Worm (Caenorhabditis elegans) whole organism, L4 larva: Measurements from ENCODE around the gene ncr-1.

Experiments
- D1046.2 ChIP-seq: fragments of 200-800 bp; sonication (Bioruptor generic); IDR thresholded peaks from 2 replicates; pipeline ENCODE4 v1.3.6; 2022; ENCODE audit warnings: missing genetic modification characterization, missing compliant biosample characterization
- F10B5.3 ChIP-seq: sonication (generic microtip); optimal IDR thresholded peaks from 2 replicates; lab custom pipeline; 2016; ENCODE audit warnings: mild to moderate bottlenecking, missing genetic modification characterization, missing compliant biosample characterization
- F26F4.8 ChIP-seq: fragments of 200-800 bp; sonication (Bioruptor generic); conservative IDR thresholded peaks from 2 replicates; pipeline ENCODE4 v1.3.6; 2022; ENCODE audit warnings: missing genetic modification characterization, missing compliant biosample characterization
- F44E2.7 ChIP-seq: fragments of 200-800 bp; sonication (Bioruptor generic); IDR thresholded peaks from 2 replicates; pipeline ENCODE4 v2.1.2; 2022; ENCODE audit warnings: missing genetic modification characterization, missing compliant biosample characterization
- T20F7.1 ChIP-seq: fragments of 200-800 bp; sonication (Bioruptor generic); optimal IDR thresholded peaks from 2 replicates; lab custom pipeline; 2018; ENCODE audit warnings: mild to moderate bottlenecking, missing genetic modification characterization, missing compliant biosample characterization
- Y48G9A.11 ChIP-seq: fragments of 200-800 bp; sonication (Bioruptor generic); IDR thresholded peaks from 2 replicates; pipeline ENCODE4 v1.3.6; 2022; ENCODE audit warnings: missing genetic modification reagents, missing genetic modification characterization, missing compliant biosample characterization
- Y75B8A.6 ChIP-seq: fragments of 200-800 bp; sonication (Bioruptor generic); IDR thresholded peaks from 2 replicates; pipeline ENCODE4 v1.3.6; 2022; ENCODE audit warnings: missing genetic modification reagents, missing genetic modification characterization, missing compliant biosample characterization
- ZK337.2 ChIP-seq: fragments of 200-800 bp; sonication (Bioruptor generic); IDR thresholded peaks from 2 replicates; pipeline ENCODE4 v1.3.6; 2022; ENCODE audit warnings: missing genetic modification reagents, missing genetic modification characterization, missing compliant biosample characterization
- ama-1 ChIP-seq: fragments of 150-350 bp; optimal IDR thresholded peaks from 2 replicates; lab custom pipeline; 2014; ENCODE audit warnings: inconsistent platforms, mixed read lengths
- arid-1 ChIP-seq: fragments of 200-800 bp; sonication (Bioruptor generic); conservative IDR thresholded peaks from 2 replicates; pipeline ENCODE4 v1.3.6; 2022; ENCODE audit warnings: missing genetic modification reagents, missing genetic modification characterization, missing compliant biosample characterization
- ceh-44 ChIP-seq: fragments of 200-800 bp; sonication (Bioruptor generic); IDR thresholded peaks from 2 replicates; pipeline ENCODE4 v1.3.6; 2022; ENCODE audit warnings: missing genetic modification reagents, missing genetic modification characterization, missing compliant biosample characterization
- cey-2 ChIP-seq: sonication (generic microtip); optimal IDR thresholded peaks from 3 replicates; lab custom pipeline; 2017; ENCODE audit warnings: missing genetic modification characterization, mild to moderate bottlenecking, missing compliant biosample characterization, antibody characterized with exemption, borderline replicate concordance; ENCODE audit not compliant: insufficient read depth
- daf-16 ChIP-seq, 3 experiments: sonication (generic microtip); optimal IDR thresholded peaks; 2 replicates each; lab custom pipeline; 2016 to 2017; ENCODE audit warnings: missing genetic modification characterization in 3 of 3, missing genetic modification reagents in 3 of 3, mild to moderate bottlenecking in 2 of 3, missing compliant biosample characterization in 2 of 3, missing biosample characterization in 1 of 3, moderate library complexity in 1 of 3
- daf-19 ChIP-seq: fragments of 200-800 bp; sonication (Bioruptor generic); conservative IDR thresholded peaks from 2 replicates; pipeline ENCODE4 v1.3.6; 2022; ENCODE audit warnings: missing genetic modification characterization, missing compliant biosample characterization
- dmd-6 ChIP-seq: fragments of 200-800 bp; sonication (Bioruptor generic); IDR thresholded peaks from 2 replicates; pipeline ENCODE4 v1.3.6; 2022; ENCODE audit warnings: missing genetic modification reagents, missing genetic modification characterization, missing compliant biosample characterization
- dmd-8 ChIP-seq: fragments of 200-800 bp; sonication (Bioruptor generic); IDR thresholded peaks from 2 replicates; pipeline ENCODE4 v1.3.6; 2022; ENCODE audit warnings: missing genetic modification characterization, missing compliant biosample characterization
- duxl-1 ChIP-seq: sonication (generic microtip); optimal IDR thresholded peaks from 2 replicates; lab custom pipeline; 2016; ENCODE audit warnings: mild to moderate bottlenecking, missing genetic modification characterization, moderate library complexity, missing compliant biosample characterization; ENCODE audit not compliant: poor library complexity
- egl-43 ChIP-seq: fragments of 200-800 bp; sonication (Bioruptor generic); IDR thresholded peaks from 2 replicates; pipeline ENCODE4 v1.3.6; 2022; ENCODE audit warnings: missing genetic modification reagents, missing genetic modification characterization, missing compliant biosample characterization
- gei-8 ChIP-seq: fragments of 200-800 bp; sonication (Bioruptor generic); optimal IDR thresholded peaks from 2 replicates; lab custom pipeline; 2018; ENCODE audit warnings: mild to moderate bottlenecking, missing genetic modification characterization, missing compliant biosample characterization
- lim-7 ChIP-seq: fragments of 200-800 bp; sonication (Bioruptor generic); IDR thresholded peaks from 2 replicates; pipeline ENCODE4 v1.3.6; 2022; ENCODE audit warnings: missing genetic modification characterization, missing compliant biosample characterization
- lin-1 ChIP-seq: fragments of 200-800 bp; sonication (Bioruptor generic); IDR thresholded peaks from 2 replicates; pipeline ENCODE4 v1.3.6; 2022; ENCODE audit warnings: missing genetic modification reagents, missing genetic modification characterization, missing compliant biosample characterization
- lin-38 ChIP-seq: fragments of 200-800 bp; sonication (Bioruptor generic); IDR thresholded peaks from 2 replicates; pipeline ENCODE4 v1.3.6; 2022; ENCODE audit warnings: missing genetic modification reagents, missing genetic modification characterization, missing compliant biosample characterization
- madf-5 ChIP-seq, 2 experiments: fragments of 200-800 bp; sonication (Bioruptor generic); IDR thresholded peaks; 2 replicates each; pipeline ENCODE4 v1.3.6; 2022; ENCODE audit warnings: missing compliant biosample characterization in 2 of 2, missing genetic modification characterization in 2 of 2
- madf-9 ChIP-seq: fragments of 200-800 bp; sonication (Bioruptor generic); conservative IDR thresholded peaks from 2 replicates; pipeline ENCODE4 v1.3.6; 2022; ENCODE audit warnings: missing genetic modification reagents, missing genetic modification characterization, missing compliant biosample characterization
- mdl-1 ChIP-seq, 2 experiments: fragments of 150-350 bp in 1 of 2; sonication (generic microtip) in 1 of 2; optimal IDR thresholded peaks; 2 replicates each; lab custom pipeline; 2014 to 2017; ENCODE audit warnings: missing biosample characterization in 2 of 2, missing genetic modification characterization in 2 of 2
- mxl-3 ChIP-seq: fragments of 200-800 bp; sonication (Bioruptor generic); optimal IDR thresholded peaks from 2 replicates; lab custom pipeline; 2018; ENCODE audit warnings: mild to moderate bottlenecking, missing genetic modification characterization, missing compliant biosample characterization
- nhr-102 ChIP-seq: sonication (generic microtip); optimal IDR thresholded peaks from 2 replicates; lab custom pipeline; 2016; ENCODE audit warnings: mild to moderate bottlenecking, missing genetic modification characterization, moderate library complexity, missing compliant biosample characterization
- nhr-25 ChIP-seq: sonication (generic microtip); optimal IDR thresholded peaks from 2 replicates; lab custom pipeline; 2017; ENCODE audit warnings: missing genetic modification characterization, mild to moderate bottlenecking, missing compliant biosample characterization, antibody characterized with exemption, moderate library complexity, borderline replicate concordance; ENCODE audit not compliant: insufficient read depth
- nhr-48 ChIP-seq: sonication (generic microtip); optimal IDR thresholded peaks from 2 replicates; lab custom pipeline; 2016; ENCODE audit warnings: mild to moderate bottlenecking, missing genetic modification characterization, missing compliant biosample characterization
- nhr-6 ChIP-seq: fragments of 150-350 bp; optimal IDR thresholded peaks from 2 replicates; lab custom pipeline; 2014; ENCODE audit warnings: missing biosample characterization, missing genetic modification characterization
- nhr-76 ChIP-seq: fragments of 150-350 bp; optimal IDR thresholded peaks from 2 replicates; lab custom pipeline; 2014; ENCODE audit warnings: missing biosample characterization, missing genetic modification characterization
- pha-4 ChIP-seq, 2 experiments: fragments of 150-350 bp in 1 of 2; fragments of 200-800 bp in 1 of 2; sonication (Bioruptor generic) in 1 of 2; IDR thresholded peaks in 1 of 2; optimal IDR thresholded peaks in 1 of 2; 2 replicates each; pipeline versions ENCODE4 v1.3.6 to Lab custom; 2014 to 2022; ENCODE audit warnings: missing genetic modification characterization in 2 of 2, missing genetic modification reagents in 2 of 2, missing biosample characterization in 1 of 2, missing compliant biosample characterization in 1 of 2
- php-3 ChIP-seq: fragments of 200-800 bp; sonication (Bioruptor generic); IDR thresholded peaks from 2 replicates; pipeline ENCODE4 v1.3.6; 2022; ENCODE audit warnings: missing genetic modification reagents, missing genetic modification characterization, missing compliant biosample characterization
- spr-1 ChIP-seq: sonication (generic microtip); optimal IDR thresholded peaks from 2 replicates; lab custom pipeline; 2016; ENCODE audit warnings: mild to moderate bottlenecking, missing genetic modification characterization, missing compliant biosample characterization
- spr-3 ChIP-seq: fragments of 200-800 bp; sonication (Bioruptor generic); optimal IDR thresholded peaks from 2 replicates; lab custom pipeline; 2018; ENCODE audit warnings: mild to moderate bottlenecking, missing genetic modification characterization, missing compliant biosample characterization
- tag-97 ChIP-seq: fragments of 200-800 bp; sonication (Bioruptor generic); IDR thresholded peaks from 2 replicates; pipeline ENCODE4 v1.3.6; 2022; ENCODE audit warnings: missing genetic modification characterization, missing compliant biosample characterization
- unc-130 ChIP-seq: sonication (generic microtip); optimal IDR thresholded peaks from 2 replicates; lab custom pipeline; 2016; ENCODE audit warnings: missing genetic modification reagents, missing genetic modification characterization, missing compliant biosample characterization
- unc-39 ChIP-seq: sonication (generic microtip); optimal IDR thresholded peaks from 2 replicates; lab custom pipeline; 2017; ENCODE audit warnings: missing biosample characterization, missing genetic modification characterization
- unc-62 ChIP-seq, 3 experiments: fragments of 150-350 bp in 1 of 3; sonication (generic microtip); optimal IDR thresholded peaks in 2 of 3; peaks in 1 of 3; 1 replicate in 1 of 3; 2 replicates in 2 of 3; lab custom pipeline; 2014 to 2017; ENCODE audit warnings: missing biosample characterization in 3 of 3, missing genetic modification characterization in 3 of 3, missing genetic modification reagents in 3 of 3, missing genotype in 1 of 3
- zag-1 ChIP-seq: fragments of 150-350 bp; optimal IDR thresholded peaks from 2 replicates; lab custom pipeline; 2014; ENCODE audit warnings: missing biosample characterization, missing genetic modification characterization
- zfp-3 ChIP-seq: fragments of 200-800 bp; sonication (Bioruptor generic); conservative IDR thresholded peaks from 2 replicates; pipeline ENCODE4 v1.3.6; 2022; ENCODE audit warnings: missing genetic modification reagents, missing genetic modification characterization, missing compliant biosample characterization
- zip-2 ChIP-seq: fragments of 150-350 bp; optimal IDR thresholded peaks from 2 replicates; lab custom pipeline; 2014; ENCODE audit warnings: missing biosample characterization, missing genetic modification characterization

The ncr-1 gene

DNA sequence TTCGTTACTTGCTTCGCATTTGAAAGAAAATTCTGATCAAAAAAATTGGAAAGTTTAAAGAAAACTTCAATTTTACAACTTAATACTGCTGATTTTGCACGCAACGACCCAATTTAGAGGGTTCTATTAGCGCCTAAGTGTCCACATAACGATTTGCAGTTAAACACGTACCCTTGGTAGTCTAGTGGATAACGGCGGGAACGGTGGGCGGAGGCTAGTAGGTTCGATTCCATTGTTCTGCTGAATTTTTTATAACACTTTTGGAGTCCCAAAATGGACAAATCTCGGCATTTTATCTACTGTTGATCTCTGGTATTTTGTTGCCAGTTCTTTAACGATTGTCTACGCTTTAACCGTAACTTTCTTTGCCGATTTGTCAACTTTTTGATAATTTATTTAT is 35.6 kb downstream of the ncr-1 start (continued):
- TF ChIP-seq daf-19 (GFP tag; lab: Robert Waterston, UW) = peak; percentile 62; the same call in 1 of the 2 replicates
- peak; percentile 59 for TF ChIP-seq duxl-1 (tag; lab: Kevin White, UChicago)
- no peak for TF ChIP-seq dmd-8
- peak; percentile 69; the same call in 1 of the 2 replicates for TF ChIP-seq F26F4.8 (GFP tag; lab: Robert Waterston, UW)
- TF ChIP-seq arid-1 (GFP tag; lab: Robert Waterston, UW) = no peak
- no peak for TF ChIP-seq gei-8 (GFP tag; lab: Kevin White, UChicago)
- TF ChIP-seq php-3 (GFP tag; lab: Robert Waterston, UW) = 0 out of 2 replicates have a peak, but pooled peaks have one; percentile 17
- TF ChIP-seq daf-16 (GFP tag; optimal IDR thresholded peaks at IDR 0.05; lab: Kevin White, UChicago) = peak in 1 of 2 experiments; percentile 61
- TF ChIP-seq daf-16 (tag; optimal IDR thresholded peaks at IDR 0.05; lab: Kevin White, UChicago) = peak; percentile 36
- TF ChIP-seq nhr-48 (tag; lab: Kevin White, UChicago) = no peak
- TF ChIP-seq zfp-3 (GFP tag; lab: Robert Waterston, UW) = no peak
- peak; percentile 85 for TF ChIP-seq lim-7 (GFP tag; lab: Robert Waterston, UW)
- TF ChIP-seq tag-97 (GFP tag; lab: Robert Waterston, UW) = no peak
- no peak for TF ChIP-seq ama-1 (lab: Kevin White, UChicago)
- 0 out of 2 replicates have a peak, but pooled peaks have one; percentile 11 for TF ChIP-seq madf-9 (GFP tag; lab: Robert Waterston, UW)
- TF ChIP-seq egl-43 (GFP tag; lab: Robert Waterston, UW) = peak; percentile 85
- TF ChIP-seq, all 104 proteins: peak for 21

DNA sequence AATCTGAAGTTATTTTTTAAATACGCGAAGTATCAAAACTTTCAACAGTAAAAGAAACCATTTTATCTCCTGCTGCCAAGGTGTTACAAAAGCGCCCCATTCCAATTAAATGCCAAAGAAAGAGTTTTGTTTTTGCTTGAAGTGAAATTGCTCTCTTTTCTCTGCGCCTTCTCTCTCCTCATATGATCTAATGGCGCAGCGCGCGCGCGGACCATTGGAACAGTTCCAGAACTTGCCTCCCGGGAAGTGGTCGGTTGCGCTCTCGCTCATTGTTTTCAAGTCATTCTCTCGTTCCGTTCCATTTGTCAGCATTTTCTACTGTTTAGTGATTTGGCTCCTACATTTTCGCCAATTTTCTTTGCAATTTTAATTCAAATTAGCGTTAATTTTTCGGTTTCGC is 36.7 kb downstream of the ncr-1 start:
- TF ChIP-seq spr-1 (tag; lab: Kevin White, UChicago) (no peak), nhr-25 (no peak)

DNA sequence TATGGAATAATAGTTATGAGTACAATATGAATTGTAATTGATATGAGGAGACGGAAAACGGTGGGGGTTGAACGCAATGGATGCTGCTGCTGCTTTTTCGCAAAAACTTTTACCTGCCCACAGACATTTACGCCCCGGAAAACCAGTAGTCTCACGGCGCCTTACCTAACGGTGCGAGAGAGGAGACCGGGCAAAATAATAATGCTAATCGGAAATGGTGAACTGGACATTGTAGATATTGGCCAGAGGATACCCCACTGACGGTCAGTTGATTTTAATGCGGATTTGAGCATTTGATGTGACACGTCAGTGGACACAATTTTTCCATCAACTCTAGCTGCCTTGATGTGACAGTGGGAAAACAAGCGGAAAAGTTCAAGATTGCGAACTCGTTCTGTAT is 40.4 kb downstream of the ncr-1 start, which contains the start of gene mltn-13:
mltn-13 (minus strand) TSS at position 101 of the 400 bp plus-strand sequence.
- TF ChIP-seq spr-3 (GFP tag; lab: Kevin White, UChicago) (no peak), mdl-1 (tag; optimal IDR thresholded peaks at IDR 0.05; lab: Kevin White, UChicago) (no peak), zip-2 (tag; lab: Kevin White, UChicago) (no peak), cey-2 (tag; lab: Kevin White, UChicago) (no peak), nhr-6 (tag; lab: Kevin White, UChicago) (no peak), nhr-102 (tag; lab: Kevin White, UChicago) (no peak), T20F7.1 (GFP tag; lab: Kevin White, UChicago) (no peak)

DNA sequence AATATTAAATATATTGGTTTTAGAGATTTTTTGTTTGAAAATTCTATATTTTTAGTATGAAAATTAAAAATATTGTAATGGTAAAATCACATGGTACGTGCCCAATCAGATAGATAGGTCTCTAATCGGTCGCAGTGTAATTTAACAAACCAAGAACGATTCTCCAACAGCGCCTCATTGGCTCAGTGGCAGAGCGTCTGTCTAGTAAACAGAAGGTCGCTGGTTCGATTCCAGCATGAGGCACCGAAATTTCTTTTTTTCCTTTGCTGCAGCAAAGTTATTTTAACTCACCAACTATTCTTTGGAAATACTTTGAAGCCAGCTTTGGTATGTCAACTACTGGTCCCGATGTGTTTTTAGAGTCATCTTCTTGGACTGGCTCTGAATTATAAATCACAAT is 43.8 kb downstream of the ncr-1 start:
- TF ChIP-seq dmd-6 (GFP tag; lab: Robert Waterston, UW) (peak; percentile 54), mxl-3 (GFP tag; lab: Kevin White, UChicago) (peak; percentile 4), unc-39 (tag; lab: Kevin White, UChicago) (no peak), pha-4 (GFP tag; IDR thresholded peaks at IDR 0.05; lab: Robert Waterston, UW) (peak; percentile 81), pha-4 (tag; optimal IDR thresholded peaks at IDR 0.05; lab: Kevin White, UChicago) (no peak), F44E2.7 (GFP tag; lab: Robert Waterston, UW) (peak; percentile 76; the same call in 1 of the 2 replicates), Y75B8A.6 (0 out of 2 replicates have a peak, but pooled peaks have one; percentile 40), ceh-44 (GFP tag; lab: Robert Waterston, UW) (peak; percentile 56; the same call in 1 of the 2 replicates), unc-62 (GFP tag; optimal IDR thresholded peaks at IDR 0.05 in 1 of 2; lab: Kevin White, UChicago) (peak in 1 of 2 experiments; percentile 50), unc-62 (tag; optimal IDR thresholded peaks at IDR 0.05; lab: Kevin White, UChicago) (no peak), daf-16 (GFP tag; optimal IDR thresholded peaks at IDR 0.05; lab: Kevin White, UChicago) (peak; percentile 13 to 75), daf-16 (tag; optimal IDR thresholded peaks at IDR 0.05; lab: Kevin White, UChicago) (peak; percentile 73), ZK337.2 (GFP tag; lab: Robert Waterston, UW) (no peak), D1046.2 (GFP tag; lab: Robert Waterston, UW) (0 out of 2 replicates have a peak, but pooled peaks have one; percentile 45), F10B5.3 (tag; lab: Kevin White, UChicago) (peak; percentile 20), lin-1 (GFP tag; lab: Robert Waterston, UW) (0 out of 2 replicates have a peak, but pooled peaks have one; percentile 14), unc-130 (GFP tag; lab: Kevin White, UChicago) (peak; percentile 48), madf-5 (GFP tag; IDR thresholded peaks at IDR 0.05; lab: Robert Waterston, UW) (0 out of 4 replicates have a peak, but pooled peaks of 1 of the 2 experiments have one; percentile 67), zag-1 (tag; lab: Kevin White, UChicago) (no peak), lim-7 (GFP tag; lab: Robert Waterston, UW) (peak; percentile 91), egl-43 (GFP tag; lab: Robert Waterston, UW) (peak; percentile 77), lin-38 (peak; percentile 72), nhr-76 (tag; lab: Kevin White, UChicago) (no peak), Y48G9A.11 (GFP tag; lab: Robert Waterston, UW) (0 out of 2 replicates have a peak, but pooled peaks have one; percentile 12)
